Worm (Caenorhabditis elegans) whole organism, mixed stage, embryonic: ENCODE results near the gene K08D9.4.

Experiments
- nhr-2 ChIP-seq: fragments of 150-350 bp; optimal IDR thresholded peaks from 2 replicates; lab custom pipeline; 2014; ENCODE audit warnings: missing biosample characterization, missing genetic modification characterization
- unc-39 ChIP-seq: fragments of 150-350 bp; optimal IDR thresholded peaks from 2 replicates; lab custom pipeline; 2014; ENCODE audit warnings: missing biosample characterization, missing genetic modification characterization
- unc-62 ChIP-seq: fragments of 150-350 bp; optimal IDR thresholded peaks from 2 replicates; lab custom pipeline; 2014; ENCODE audit warnings: missing biosample characterization, missing genetic modification reagents, missing genetic modification characterization

DNA sequence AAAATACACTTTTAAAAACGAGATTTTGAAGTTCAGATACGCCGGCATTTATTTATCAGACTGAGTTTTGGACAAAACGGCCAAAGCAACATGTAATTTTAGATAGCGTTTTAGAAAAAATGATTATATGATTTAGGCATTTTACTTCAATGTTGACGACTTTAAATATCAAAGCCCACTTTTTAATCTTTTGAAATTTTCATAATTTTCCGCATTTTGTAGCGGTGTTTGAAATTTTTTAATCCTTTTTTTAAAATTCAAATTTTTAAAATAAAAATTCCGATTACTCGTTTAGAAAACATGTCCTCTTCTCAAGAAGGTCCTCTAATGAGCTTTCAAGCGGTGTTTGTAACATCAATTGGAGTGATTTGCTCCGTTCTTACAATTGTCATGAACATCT, 30.4 kb downstream of the K08D9.4 start, which contains the start of gene srbc-6:
- TF ChIP-seq unc-39 (tag; lab: Kevin White, UChicago) (no peak), unc-62 (GFP tag; lab: Kevin White, UChicago) (no peak), nhr-2 (tag; lab: Kevin White, UChicago) (no peak)
